Fruit fly (Drosophila melanogaster) whole organism, embryonic: Measurements from ENCODE around the gene Syx4.

Experiments used
- Asciz ChIP-seq: fragments of 200-800 bp; sonication (Bioruptor generic); optimal IDR thresholded peaks from 2 replicates; lab custom pipeline; 2017; ENCODE audit warnings: missing biosample characterization, mild to moderate bottlenecking, missing genetic modification characterization, missing genetic modification reagents
- Atf6 ChIP-seq: fragments of 200-800 bp; sonication (Bioruptor generic); IDR thresholded peaks from 2 replicates; pipeline ENCODE4 v1.3.6; 2022; ENCODE audit warnings: missing biosample characterization, missing genetic modification characterization
- Bgb ChIP-seq: fragments of 200-800 bp; sonication (Bioruptor generic); IDR thresholded peaks from 2 replicates; pipeline ENCODE4 v1.3.6; 2022; ENCODE audit warnings: missing biosample characterization, missing genetic modification characterization; ENCODE audit not compliant: partially characterized antibody
- CG10267 ChIP-seq: fragments of 200-800 bp; sonication (Bioruptor generic); optimal IDR thresholded peaks from 2 replicates; lab custom pipeline; 2018; ENCODE audit warnings: missing biosample characterization, mild to moderate bottlenecking, missing genetic modification characterization, moderate library complexity
- CG10366 ChIP-seq: fragments of 200-800 bp; sonication (Bioruptor generic); IDR thresholded peaks from 2 replicates; pipeline ENCODE4 v1.3.6; 2022; ENCODE audit warnings: missing biosample characterization, missing genetic modification characterization
- CG10654 ChIP-seq: fragments of 200-800 bp; sonication (Bioruptor generic); optimal IDR thresholded peaks from 2 replicates; lab custom pipeline; 2016; ENCODE audit warnings: missing biosample characterization, missing genetic modification characterization
- CG12104 ChIP-seq: fragments of 200-800 bp; sonication (Bioruptor generic); optimal IDR thresholded peaks from 3 replicates; lab custom pipeline; 2016; ENCODE audit warnings: missing biosample characterization, missing genetic modification characterization
- CG13123 ChIP-seq: fragments of 200-800 bp; sonication (Bioruptor generic); optimal IDR thresholded peaks from 2 replicates; lab custom pipeline; 2016; ENCODE audit warnings: missing biosample characterization, missing genetic modification characterization
- CG13287 ChIP-seq: fragments of 200-800 bp; sonication (Bioruptor generic); IDR thresholded peaks from 2 replicates; pipeline ENCODE4 v1.3.6; 2022; ENCODE audit warnings: missing biosample characterization, missing genetic modification characterization; ENCODE audit not compliant: partially characterized antibody
- CG14050 ChIP-seq: fragments of 200-800 bp; sonication (Bioruptor generic); IDR thresholded peaks from 3 replicates; pipeline ENCODE4 v1.3.6; 2022; ENCODE audit warnings: missing biosample characterization, missing genetic modification characterization
- CG15269 ChIP-seq: fragments of 200-800 bp; sonication (Bioruptor generic); optimal IDR thresholded peaks from 2 replicates; lab custom pipeline; 2018; ENCODE audit warnings: missing biosample characterization, mild to moderate bottlenecking, missing genetic modification characterization, moderate library complexity
- CG17186 ChIP-seq: fragments of 200-800 bp; sonication (Bioruptor generic); optimal IDR thresholded peaks from 3 replicates; lab custom pipeline; 2017; ENCODE audit warnings: missing biosample characterization, missing genetic modification reagents, missing genetic modification characterization
- CG18011 ChIP-seq: fragments of 200-800 bp; sonication (Bioruptor generic); optimal IDR thresholded peaks from 2 replicates; lab custom pipeline; 2017; ENCODE audit warnings: missing biosample characterization, missing genetic modification characterization, mild to moderate bottlenecking, moderate library complexity, missing genotype
- CG2116 ChIP-seq: fragments of 200-800 bp; sonication (Bioruptor generic); optimal IDR thresholded peaks from 3 replicates; lab custom pipeline; 2018; ENCODE audit warnings: missing biosample characterization, mild to moderate bottlenecking, missing genetic modification characterization
- CG2129 ChIP-seq: fragments of 200-800 bp; sonication (Bioruptor generic); IDR thresholded peaks from 2 replicates; pipeline ENCODE4 v1.3.6; 2022; ENCODE audit warnings: missing biosample characterization, missing genetic modification characterization; ENCODE audit not compliant: partially characterized antibody
- CG3065 ChIP-seq: fragments of 200-800 bp; sonication (Bioruptor generic); optimal IDR thresholded peaks from 2 replicates; lab custom pipeline; 2016; ENCODE audit warnings: missing biosample characterization, missing genetic modification characterization
- CG32767 ChIP-seq: fragments of 200-800 bp; sonication (Bioruptor generic); IDR thresholded peaks from 2 replicates; pipeline ENCODE4 v1.3.6; 2022; ENCODE audit warnings: missing biosample characterization, missing genetic modification characterization
- CG33213 ChIP-seq: fragments of 200-800 bp; sonication (Bioruptor generic); optimal IDR thresholded peaks from 3 replicates; lab custom pipeline; 2016; ENCODE audit warnings: missing biosample characterization, missing genetic modification characterization
- CG3726 ChIP-seq: fragments of 200-800 bp; sonication (Bioruptor generic); IDR thresholded peaks from 3 replicates; pipeline ENCODE4, ENCODE4 v1.3.6; 2022; ENCODE audit warnings: missing biosample characterization, missing genetic modification characterization
- CG3995 ChIP-seq: fragments of 200-800 bp; sonication (Bioruptor generic); optimal IDR thresholded peaks from 3 replicates; lab custom pipeline; 2016; ENCODE audit warnings: missing biosample characterization, missing genetic modification characterization
- CG42726 ChIP-seq: fragments of 200-800 bp; sonication (Bioruptor generic); IDR thresholded peaks from 2 replicates; pipeline ENCODE4 v1.3.6; 2022; ENCODE audit warnings: missing biosample characterization, missing genetic modification characterization; ENCODE audit not compliant: partially characterized antibody
- CG6272 ChIP-seq: fragments of 200-800 bp; sonication (Bioruptor generic); IDR thresholded peaks from 2 replicates; pipeline ENCODE4 v1.3.6; 2022; ENCODE audit warnings: missing biosample characterization, missing genetic modification characterization
- CG8924 ChIP-seq: fragments of 200-800 bp; optimal IDR thresholded peaks from 3 replicates; lab custom pipeline; 2019; ENCODE audit warnings: missing biosample characterization, mild to moderate bottlenecking, missing genetic modification characterization, moderate library complexity
- Doc3 ChIP-seq: fragments of 200-800 bp; sonication (Bioruptor generic); IDR thresholded peaks from 3 replicates; pipeline ENCODE4 v1.3.6; 2022; ENCODE audit warnings: missing biosample characterization, missing genetic modification characterization; ENCODE audit not compliant: partially characterized antibody
- HLHmδ ChIP-seq: fragments of 200-800 bp; sonication (Bioruptor generic); optimal IDR thresholded peaks from 2 replicates; lab custom pipeline; 2018; ENCODE audit warnings: missing biosample characterization, mild to moderate bottlenecking, missing genetic modification characterization, moderate library complexity
- Optix ChIP-seq: fragments of 200-800 bp; sonication (Bioruptor generic); IDR thresholded peaks from 3 replicates; pipeline ENCODE4 v1.3.6; 2022; ENCODE audit warnings: missing biosample characterization, missing genetic modification characterization
- PHDP ChIP-seq: fragments of 200-800 bp; sonication (Bioruptor generic); optimal IDR thresholded peaks from 3 replicates; lab custom pipeline; 2018; ENCODE audit warnings: missing biosample characterization, mild to moderate bottlenecking, missing genetic modification characterization, moderate library complexity
- YL-1 ChIP-seq: fragments of 200-800 bp; sonication (Bioruptor generic); optimal IDR thresholded peaks from 3 replicates; lab custom pipeline; 2017; ENCODE audit warnings: missing biosample characterization, mild to moderate bottlenecking, missing genetic modification characterization
- ato ChIP-seq: fragments of 200-800 bp; sonication (Bioruptor generic); IDR thresholded peaks from 2 replicates; pipeline ENCODE4 v1.3.6; 2022; ENCODE audit warnings: missing biosample characterization, missing genetic modification characterization; ENCODE audit not compliant: partially characterized antibody
- bowl ChIP-seq: fragments of 200-800 bp; sonication (Bioruptor generic); IDR thresholded peaks from 2 replicates; pipeline ENCODE4 v1.3.6; 2022; ENCODE audit warnings: missing biosample characterization, missing genetic modification characterization
- caup ChIP-seq: fragments of 200-800 bp; sonication (Bioruptor generic); optimal IDR thresholded peaks from 3 replicates; lab custom pipeline; 2017; ENCODE audit warnings: missing biosample characterization, mild to moderate bottlenecking, missing genetic modification characterization, moderate library complexity; ENCODE audit not compliant: severe bottlenecking
- chinmo ChIP-seq: fragments of 200-800 bp; sonication (Bioruptor generic); IDR thresholded peaks from 4 replicates; pipeline ENCODE4 v1.3.6; 2022; ENCODE audit warnings: missing biosample characterization, missing genetic modification characterization; ENCODE audit not compliant: partially characterized antibody
- corto ChIP-seq: fragments of 200-800 bp; sonication (Bioruptor generic); optimal IDR thresholded peaks from 2 replicates; lab custom pipeline; 2016; ENCODE audit warnings: missing biosample characterization, mild to moderate bottlenecking, missing genetic modification characterization, moderate library complexity
- fru ChIP-seq: fragments of >200 bp; optimal IDR thresholded peaks from 2 replicates; lab custom pipeline; 2017
- gce ChIP-seq: fragments of 200-800 bp; sonication (Bioruptor generic); IDR thresholded peaks from 3 replicates; pipeline ENCODE4 v1.3.6; 2022; ENCODE audit warnings: missing biosample characterization, missing genetic modification characterization
- klu ChIP-seq: fragments of 200-800 bp; sonication (Bioruptor generic); IDR thresholded peaks from 2 replicates; pipeline ENCODE4 v1.3.6; 2022; ENCODE audit warnings: missing biosample characterization, missing genetic modification characterization
- kni ChIP-seq: fragments of 200-800 bp; sonication (Bioruptor generic); optimal IDR thresholded peaks from 3 replicates; lab custom pipeline; 2017; ENCODE audit warnings: mild to moderate bottlenecking, missing biosample characterization, missing genetic modification reagents, missing genetic modification characterization
- nerfin-1 ChIP-seq: fragments of 200-800 bp; sonication (Bioruptor generic); optimal IDR thresholded peaks from 3 replicates; lab custom pipeline; 2019; ENCODE audit warnings: missing biosample characterization, mild to moderate bottlenecking, missing genetic modification characterization, moderate library complexity
- nom ChIP-seq: fragments of 200-800 bp; sonication (Bioruptor generic); optimal IDR thresholded peaks from 2 replicates; lab custom pipeline; 2017; ENCODE audit warnings: missing biosample characterization, missing genetic modification characterization, mild to moderate bottlenecking, moderate library complexity, missing genetic modification reagents
- pho ChIP-seq: fragments of 200-800 bp; sonication (Bioruptor generic); optimal IDR thresholded peaks from 2 replicates; lab custom pipeline; 2016; ENCODE audit warnings: missing biosample characterization, missing genetic modification characterization
- pnt ChIP-seq: fragments of 200-800 bp; sonication (Bioruptor generic); optimal IDR thresholded peaks from 3 replicates; lab custom pipeline; 2016; ENCODE audit warnings: missing biosample characterization, missing genetic modification characterization
- pzg ChIP-seq: fragments of 200-800 bp; sonication (Bioruptor generic); optimal IDR thresholded peaks from 3 replicates; lab custom pipeline; 2018; ENCODE audit warnings: missing biosample characterization, mild to moderate bottlenecking, missing genetic modification characterization, moderate library complexity
- seq ChIP-seq: fragments of 200-800 bp; sonication (Bioruptor generic); IDR thresholded peaks from 2 replicates; pipeline ENCODE4 v1.3.6; 2022; ENCODE audit warnings: missing biosample characterization, missing genetic modification characterization
- slp2 ChIP-seq: fragments of 200-800 bp; sonication (Bioruptor generic); optimal IDR thresholded peaks from 2 replicates; lab custom pipeline; 2016; ENCODE audit warnings: missing biosample characterization, missing genetic modification characterization
- sna ChIP-seq: fragments of 200-800 bp; sonication (Bioruptor generic); IDR thresholded peaks from 2 replicates; pipeline ENCODE4 v1.3.6; 2022; ENCODE audit warnings: missing biosample characterization, missing genetic modification characterization; ENCODE audit not compliant: partially characterized antibody
- tgo ChIP-seq: fragments of 200-800 bp; sonication (Bioruptor generic); IDR thresholded peaks from 3 replicates; pipeline ENCODE4 v1.3.6; 2022; ENCODE audit warnings: missing biosample characterization, missing genetic modification characterization
- toy ChIP-seq: fragments of 200-800 bp; sonication (Bioruptor generic); IDR thresholded peaks from 2 replicates; pipeline ENCODE4 v1.3.6; 2022; ENCODE audit warnings: missing biosample characterization, missing genetic modification characterization
- tup ChIP-seq: fragments of 200-800 bp; sonication (Bioruptor generic); optimal IDR thresholded peaks from 2 replicates; lab custom pipeline; 2016; ENCODE audit warnings: missing biosample characterization, mild to moderate bottlenecking, missing genetic modification characterization, moderate library complexity
- twi ChIP-seq: fragments of 200-800 bp; optimal IDR thresholded peaks from 2 replicates; lab custom pipeline; 2019; ENCODE audit warnings: missing biosample characterization, mild to moderate bottlenecking, missing genetic modification characterization, moderate library complexity
- vnd ChIP-seq: fragments of 200-800 bp; sonication (Bioruptor generic); IDR thresholded peaks from 3 replicates; pipeline ENCODE4 v1.3.6; 2022; ENCODE audit warnings: missing biosample characterization, missing genetic modification characterization; ENCODE audit not compliant: partially characterized antibody
- zf30C ChIP-seq: fragments of 200-800 bp; sonication (Bioruptor generic); optimal IDR thresholded peaks from 3 replicates; lab custom pipeline; 2018; ENCODE audit warnings: missing biosample characterization, mild to moderate bottlenecking, missing genetic modification characterization

Syx4 gene

dm6 chrX:2727506-2727905 lies 16.4 kb downstream of the Syx4 start, which contains the start of gene dwg (continued):
- TF ChIP-seq CG14050 (GFP tag; lab: Robert Waterston, UW) (no peak), CG17186 (GFP tag; lab: Kevin White, UChicago) (peak; percentile 53), CG15269 (no peak), Optix (GFP tag; lab: Robert Waterston, UW) (no peak), CG10366 (GFP tag; lab: Robert Waterston, UW) (no peak), pzg (GFP tag; lab: Kevin White, UChicago) (peak; percentile 53), kni (GFP tag; lab: Kevin White, UChicago) (no peak), zf30C (GFP tag; lab: Kevin White, UChicago) (no peak), CG13287 (GFP tag; lab: Robert Waterston, UW) (peak; percentile 88), CG10654 (GFP tag; lab: Kevin White, UChicago) (no peak), fru (lab: Kevin White, UChicago) (no peak), corto (GFP tag; lab: Kevin White, UChicago) (no peak), CG3065 (GFP tag; lab: Kevin White, UChicago) (no peak), CG3995 (GFP tag; lab: Kevin White, UChicago) (peak; percentile 67), klu (GFP tag; lab: Robert Waterston, UW) (no peak), CG8924 (no peak), CG18011 (GFP tag; lab: Kevin White, UChicago) (no peak), sna (GFP tag; lab: Robert Waterston, UW) (peak; percentile 81), ato (GFP tag; lab: Robert Waterston, UW) (peak; percentile 68), Bgb (GFP tag; lab: Robert Waterston, UW) (peak; percentile 88), CG2129 (peak; percentile 78), bowl (GFP tag; lab: Robert Waterston, UW) (no peak), Asciz (no peak), HLHmδ (GFP tag; lab: Kevin White, UChicago) (no peak), YL-1 (GFP tag; lab: Kevin White, UChicago) (peak; percentile 30), CG3726 (GFP tag; lab: Robert Waterston, UW) (no peak), vnd (GFP tag; lab: Robert Waterston, UW) (peak; percentile 75), caup (GFP tag; lab: Kevin White, UChicago) (no peak), gce (GFP tag; lab: Robert Waterston, UW) (no peak), tgo (no peak), slp2 (no peak), pnt (GFP tag; lab: Kevin White, UChicago) (no peak), nom (GFP tag; lab: Kevin White, UChicago) (no peak), pho (no peak), CG32767 (GFP tag; lab: Robert Waterston, UW) (no peak), CG10267 (peak; percentile 36), tup (GFP tag; lab: Kevin White, UChicago) (no peak), Atf6 (no peak), CG42726 (GFP tag; lab: Robert Waterston, UW) (peak; percentile 66; the same call in 1 of the 2 replicates), chinmo (GFP tag; lab: Robert Waterston, UW) (peak; percentile 95; the same call in 3 of the 4 replicates), CG12104 (GFP tag; lab: Kevin White, UChicago) (no peak), CG2116 (GFP tag; lab: Kevin White, UChicago) (peak; percentile 38), CG6272 (GFP tag; lab: Robert Waterston, UW) (no peak), CG13123 (GFP tag; lab: Kevin White, UChicago) (no peak), toy (no peak), nerfin-1 (tag; lab: Kevin White, UChicago) (no peak), seq (GFP tag; lab: Robert Waterston, UW) (no peak), Doc3 (peak; percentile 79), PHDP (tag; lab: Kevin White, UChicago) (no peak), twi (no peak), CG33213 (GFP tag; lab: Kevin White, UChicago) (no peak)
